Worm (Caenorhabditis elegans): ENCODE measurements around the gene lsm-3.
A peak's percentile ranks its signal among the peaks of the same experiment; 100 is the strongest.

The lsm-3 gene

ce11 chrIV:13386043-13386442 is 960 bp upstream of the lsm-3 start, which contains the start of the genes Y62E10A.20, Y62E10A.23 and mdt-9 (continued):
- TF ChIP-seq madf-6 (GFP tag; IDR thresholded peaks at IDR 0.05) (peak; percentile 51; the same call in 1 of the 2 replicates), aptf-2 (GFP tag; conservative IDR thresholded peaks at IDR 0.05) (no peak), Y95B8A.8 (GFP tag; IDR thresholded peaks at IDR 0.05) (no peak), F10E7.11 (tag; optimal IDR thresholded peaks at IDR 0.05) (no peak), rcor-1 (GFP tag; IDR thresholded peaks at IDR 0.05) (no peak), somi-1 (GFP tag; optimal IDR thresholded peaks at IDR 0.05) (no peak), K11D2.4 (GFP tag; IDR thresholded peaks at IDR 0.05) (no peak), F57A8.1 (GFP tag; optimal IDR thresholded peaks at IDR 0.05) (no peak), nhr-179 (tag; optimal IDR thresholded peaks at IDR 0.05) (no peak), die-1 (tag; optimal IDR thresholded peaks at IDR 0.05) (no peak), F22D6.2 (tag; optimal IDR thresholded peaks at IDR 0.05) (no peak), egrh-3 (GFP tag; IDR thresholded peaks at IDR 0.05) (no peak), pbrm-1 (GFP tag; IDR thresholded peaks at IDR 0.05) (no peak), lsl-1 (GFP tag; optimal IDR thresholded peaks at IDR 0.05) (peak; percentile 41), rec-8 (tag; optimal IDR thresholded peaks at IDR 0.05) (no peak), T07F8.4 (tag; optimal IDR thresholded peaks at IDR 0.05) (no peak), ZK185.1 (tag; optimal IDR thresholded peaks at IDR 0.05; ENCODE audit: poor library complexity, severe bottlenecking) (peak; percentile 17), zfh-2 (GFP tag; conservative IDR thresholded peaks at IDR 0.05) (no peak), aptf-3 (GFP tag; IDR thresholded peaks at IDR 0.05) (no peak), nhr-80 (tag; optimal IDR thresholded peaks at IDR 0.05) (no peak), ets-4 (GFP tag; optimal IDR thresholded peaks at IDR 0.05) (no peak), xnd-1 (tag; optimal IDR thresholded peaks at IDR 0.05) (no peak), pha-4 (tag; optimal IDR thresholded peaks at IDR 0.05) (no peak), rpc-1 (optimal IDR thresholded peaks at IDR 0.05) (peak; percentile 39), rpc-1 (tag; optimal IDR thresholded peaks at IDR 0.05) (no peak), nfyb-1 (GFP tag; IDR thresholded peaks at IDR 0.05) (no peak), ceh-100 (GFP tag; IDR thresholded peaks at IDR 0.05) (peak; percentile 63), F23B12.7 (tag; optimal IDR thresholded peaks at IDR 0.05; ENCODE audit: insufficient read depth) (peak; percentile 41), mxl-1 (tag; optimal IDR thresholded peaks at IDR 0.05) (no peak), chd-7 (tag; optimal IDR thresholded peaks at IDR 0.05) (no peak), ccch-3 (GFP tag; optimal IDR thresholded peaks at IDR 0.05) (no peak), sptf-2 (GFP tag; optimal IDR thresholded peaks at IDR 0.05) (no peak), attf-6 (GFP tag; IDR thresholded peaks at IDR 0.05) (peak; percentile 46; the same call in 1 of the 2 replicates), D2030.7 (GFP tag; IDR thresholded peaks at IDR 0.05) (peak; percentile 40), gei-17 (GFP tag; optimal IDR thresholded peaks at IDR 0.05) (no peak), F57C9.4 (tag; optimal IDR thresholded peaks at IDR 0.05) (no peak), lsy-27 (tag; optimal IDR thresholded peaks at IDR 0.05; ENCODE audit: borderline replicate concordance, insufficient read depth) (no peak), ztf-22 (GFP tag; optimal IDR thresholded peaks at IDR 0.05) (no peak), F37B4.10 (GFP tag; IDR thresholded peaks at IDR 0.05) (no peak), athp-1 (tag; optimal IDR thresholded peaks at IDR 0.05) (no peak), lin-35 (GFP tag; optimal IDR thresholded peaks at IDR 0.05) (peak in 1 of 3 experiments; percentile 73), lin-40 (tag; optimal IDR thresholded peaks at IDR 0.05) (peak; percentile 47), lag-1 (GFP tag; IDR thresholded peaks at IDR 0.05) (no peak), bed-2 (GFP tag; IDR thresholded peaks at IDR 0.05) (no peak), ztf-25 (GFP tag; IDR thresholded peaks at IDR 0.05) (no peak), sdz-38 (tag; optimal IDR thresholded peaks at IDR 0.05) (no peak), F39B2.1 (GFP tag; IDR thresholded peaks at IDR 0.05) (no peak), ama-1 (optimal IDR thresholded peaks at IDR 0.05) (no peak), ama-1 (GFP tag; optimal IDR thresholded peaks at IDR 0.05) (no peak), nfya-2 (GFP tag; IDR thresholded peaks at IDR 0.05) (no peak)
